Worm (Caenorhabditis elegans): ENCODE data around the gene prp-19.

DNA sequence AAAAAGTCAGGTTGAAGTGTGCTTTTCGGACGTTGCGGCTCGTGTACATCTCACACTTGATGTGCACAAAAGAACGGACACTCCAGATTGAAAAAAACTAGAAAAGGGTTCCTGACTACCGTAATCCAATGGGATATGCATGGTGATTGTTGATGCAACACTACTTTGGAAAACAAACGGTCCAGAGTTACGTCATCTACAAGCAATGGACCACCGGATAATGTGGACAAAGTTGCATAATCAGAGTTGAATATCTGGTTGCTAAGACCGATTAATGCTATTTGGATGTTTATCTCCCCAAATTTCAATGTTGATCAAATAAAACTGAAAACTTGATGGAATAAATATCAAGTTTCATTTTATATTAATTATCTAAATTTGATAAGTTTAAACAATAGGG is 21.8 kb downstream of the prp-19 start:
- TF ChIP-seq ceh-9 (tag; optimal IDR thresholded peaks at IDR 0.05) (no peak), Y22D7AL.16 (tag; optimal IDR thresholded peaks at IDR 0.05) (no peak), nhr-11 (tag; optimal IDR thresholded peaks at IDR 0.05) (no peak)

Data from whole organism, late embryonic.